Worm (Caenorhabditis elegans) whole organism, L1 larva: Measurements from ENCODE around the gene ins-35.

ENCODE experiments used
- C04F5.9 ChIP-seq: sonication (generic microtip); optimal IDR thresholded peaks from 2 replicates; lab custom pipeline; 2016; ENCODE audit warnings: missing genetic modification characterization, missing compliant biosample characterization
- C16A3.4 ChIP-seq: fragments of 150-350 bp; optimal IDR thresholded peaks from 2 replicates; lab custom pipeline; 2014; ENCODE audit warnings: missing biosample characterization, missing genetic modification characterization
- C34B4.2 ChIP-seq: sonication (generic microtip); optimal IDR thresholded peaks from 2 replicates; lab custom pipeline; 2017; ENCODE audit warnings: mild to moderate bottlenecking, missing genetic modification characterization, missing compliant biosample characterization
- F16B12.6 ChIP-seq: fragments of 150-350 bp; optimal IDR thresholded peaks from 2 replicates; lab custom pipeline; 2014; ENCODE audit warnings: missing biosample characterization, missing genetic modification characterization
- ama-1 ChIP-seq: fragments of 150-350 bp; optimal IDR thresholded peaks from 2 replicates; lab custom pipeline; 2014
- ceh-63 ChIP-seq: fragments of 200-800 bp; sonication (Bioruptor generic); optimal IDR thresholded peaks from 2 replicates; lab custom pipeline; 2018; ENCODE audit warnings: mild to moderate bottlenecking, missing genetic modification characterization, missing compliant biosample characterization
- ceh-82 ChIP-seq, 3 experiments: fragments of 150-350 bp in 1 of 3; sonication (generic microtip) in 2 of 3; optimal IDR thresholded peaks; 2 replicates each; lab custom pipeline; 2014 to 2017; ENCODE audit warnings: missing biosample characterization in 3 of 3, missing genetic modification characterization in 3 of 3
- ceh-88 ChIP-seq: fragments of 200-800 bp; sonication (Bioruptor generic); IDR thresholded peaks from 2 replicates; pipeline ENCODE4 v1.3.6; 2022; ENCODE audit warnings: missing genetic modification characterization, missing compliant biosample characterization
- ces-1 ChIP-seq: fragments of 150-350 bp; optimal IDR thresholded peaks from 2 replicates; lab custom pipeline; 2014; ENCODE audit warnings: missing biosample characterization, missing genetic modification reagents, missing genetic modification characterization
- dpl-1 ChIP-seq, 3 experiments: fragments of 150-350 bp in 2 of 3; sonication (generic microtip) in 1 of 3; optimal IDR thresholded peaks; 2 replicates each; lab custom pipeline; 2014 to 2017; ENCODE audit warnings: missing biosample characterization in 3 of 3, missing genetic modification characterization in 3 of 3, missing genetic modification reagents in 3 of 3
- dsc-1 ChIP-seq: sonication (generic microtip); optimal IDR thresholded peaks from 2 replicates; lab custom pipeline; 2016; ENCODE audit warnings: mild to moderate bottlenecking, missing genetic modification characterization, missing compliant biosample characterization
- efl-1 ChIP-seq, 4 experiments: fragments of 150-350 bp; optimal IDR thresholded peaks in 3 of 4; peaks in 1 of 4; 1 replicate in 1 of 4; 2 replicates in 3 of 4; lab custom pipeline; 2014; ENCODE audit warnings: missing biosample characterization in 2 of 4, missing genetic modification characterization in 2 of 4, missing genetic modification reagents in 2 of 4
- egl-27 ChIP-seq, 2 experiments: fragments of 150-350 bp in 1 of 2; sonication (generic microtip); optimal IDR thresholded peaks; 3 replicates each; lab custom pipeline; 2017 to 2018; ENCODE audit warnings: missing biosample characterization in 2 of 2, missing genetic modification characterization in 2 of 2, missing genetic modification reagents in 2 of 2
- elt-2 ChIP-seq: sonication (generic microtip); optimal IDR thresholded peaks from 2 replicates; lab custom pipeline; 2016; ENCODE audit warnings: missing genetic modification characterization, mild to moderate bottlenecking, inconsistent platforms, missing compliant biosample characterization, missing genetic modification reagents
- fkh-4 ChIP-seq: sonication (generic microtip); optimal IDR thresholded peaks from 2 replicates; lab custom pipeline; 2016; ENCODE audit warnings: missing compliant biosample characterization, missing genetic modification characterization, borderline replicate concordance
- fkh-8 ChIP-seq: sonication (generic microtip); optimal IDR thresholded peaks from 2 replicates; lab custom pipeline; 2016; ENCODE audit warnings: mild to moderate bottlenecking, missing genetic modification characterization, missing compliant biosample characterization
- hlh-4 ChIP-seq: sonication (generic microtip); optimal IDR thresholded peaks from 2 replicates; lab custom pipeline; 2016; ENCODE audit warnings: mild to moderate bottlenecking, missing genetic modification characterization, missing compliant biosample characterization
- hpl-2 ChIP-seq: fragments of 150-350 bp; optimal IDR thresholded peaks from 2 replicates; lab custom pipeline; 2014; ENCODE audit warnings: missing biosample characterization, missing genetic modification reagents, missing genetic modification characterization
- isw-1 ChIP-seq: fragments of 200-800 bp; sonication (Bioruptor generic); IDR thresholded peaks from 2 replicates; pipeline ENCODE4 v1.3.6; 2022; ENCODE audit warnings: missing genetic modification characterization, missing compliant biosample characterization
- lin-39 ChIP-seq: fragments of 150-350 bp; optimal IDR thresholded peaks from 2 replicates; lab custom pipeline; 2014; ENCODE audit warnings: missing biosample characterization, missing genetic modification reagents, missing genetic modification characterization
- lir-3 ChIP-seq: sonication (generic microtip); optimal IDR thresholded peaks from 2 replicates; lab custom pipeline; 2016; ENCODE audit warnings: mild to moderate bottlenecking, missing genetic modification characterization, moderate library complexity, missing compliant biosample characterization; ENCODE audit not compliant: poor library complexity
- lsy-2 ChIP-seq, 2 experiments: fragments of 150-350 bp; optimal IDR thresholded peaks; 2 replicates each; lab custom pipeline; 2014; ENCODE audit warnings: missing biosample characterization in 2 of 2, missing genetic modification characterization in 2 of 2
- mab-9 ChIP-seq: fragments of 200-800 bp; sonication (Bioruptor generic); IDR thresholded peaks from 2 replicates; pipeline ENCODE4 v1.3.6; 2022; ENCODE audit warnings: missing genetic modification reagents, missing genetic modification characterization, missing compliant biosample characterization
- mep-1 ChIP-seq: fragments of 150-350 bp; optimal IDR thresholded peaks from 2 replicates; lab custom pipeline; 2014; ENCODE audit warnings: missing biosample characterization, missing genetic modification characterization
- nhr-11 ChIP-seq: fragments of 150-350 bp; optimal IDR thresholded peaks from 2 replicates; lab custom pipeline; 2014; ENCODE audit warnings: missing biosample characterization, missing genetic modification characterization
- nhr-19 ChIP-seq: fragments of 200-800 bp; sonication (Bioruptor generic); conservative IDR thresholded peaks from 2 replicates; pipeline ENCODE4 v1.3.6; 2022; ENCODE audit warnings: missing genetic modification characterization, missing compliant biosample characterization
- nhr-20 ChIP-seq: sonication (generic microtip); optimal IDR thresholded peaks from 2 replicates; lab custom pipeline; 2016; ENCODE audit warnings: mild to moderate bottlenecking, missing genetic modification characterization, missing compliant biosample characterization
- nhr-71 ChIP-seq: sonication (generic microtip); optimal IDR thresholded peaks from 2 replicates; lab custom pipeline; 2016; ENCODE audit warnings: mild to moderate bottlenecking, missing genetic modification characterization, moderate library complexity, missing compliant biosample characterization
- nhr-90 ChIP-seq: sonication (generic microtip); optimal IDR thresholded peaks from 2 replicates; lab custom pipeline; 2016; ENCODE audit warnings: mild to moderate bottlenecking, missing genetic modification characterization, missing compliant biosample characterization; ENCODE audit not compliant: poor library complexity
- pax-3 ChIP-seq: fragments of 200-800 bp; sonication (Bioruptor generic); optimal IDR thresholded peaks from 2 replicates; lab custom pipeline; 2018; ENCODE audit warnings: mild to moderate bottlenecking, missing genetic modification characterization, moderate library complexity, missing compliant biosample characterization
- snu-23 ChIP-seq: sonication (generic microtip); optimal IDR thresholded peaks from 2 replicates; lab custom pipeline; 2016; ENCODE audit warnings: missing genetic modification characterization, missing compliant biosample characterization
- sup-37 ChIP-seq: fragments of 200-800 bp; sonication (Bioruptor generic); optimal IDR thresholded peaks from 2 replicates; lab custom pipeline; 2018; ENCODE audit warnings: mild to moderate bottlenecking, missing genetic modification characterization, missing compliant biosample characterization
- tbx-2 ChIP-seq: sonication (generic microtip); optimal IDR thresholded peaks from 2 replicates; lab custom pipeline; 2016; ENCODE audit warnings: missing genetic modification characterization, missing compliant biosample characterization
- unc-130 ChIP-seq: fragments of 150-350 bp; optimal IDR thresholded peaks from 2 replicates; lab custom pipeline; 2017; ENCODE audit warnings: missing biosample characterization, missing genetic modification characterization, inconsistent platforms
- unc-30 ChIP-seq: sonication (generic microtip); optimal IDR thresholded peaks from 2 replicates; lab custom pipeline; 2017; ENCODE audit warnings: missing biosample characterization, missing genetic modification characterization
- unc-62 ChIP-seq: fragments of 150-350 bp; optimal IDR thresholded peaks from 2 replicates; lab custom pipeline; 2014; ENCODE audit warnings: missing biosample characterization, missing genetic modification reagents, missing genetic modification characterization
- unc-98 ChIP-seq: fragments of 200-800 bp; sonication (Bioruptor generic); IDR thresholded peaks from 2 replicates; pipeline ENCODE4 v1.3.6; 2022; ENCODE audit warnings: missing genetic modification characterization, missing compliant biosample characterization
- ztf-11 ChIP-seq, 2 experiments: sonication (generic microtip); optimal IDR thresholded peaks; 2 replicates each; lab custom pipeline; 2016 to 2017; ENCODE audit warnings: missing genetic modification characterization in 2 of 2, missing biosample characterization in 1 of 2, missing compliant biosample characterization in 1 of 2

The ins-35 gene

ce11 chrV:20402842-20403241 is 27.5 kb downstream of the ins-35 start (continued):
- TF ChIP-seq C34B4.2 (tag; lab: Kevin White, UChicago) (no peak), ces-1 (GFP tag; lab: Kevin White, UChicago) (no peak), nhr-19 (GFP tag; lab: Robert Waterston, UW) (no peak), unc-62 (GFP tag; lab: Kevin White, UChicago) (no peak), egl-27 (tag; optimal IDR thresholded peaks at IDR 0.05; lab: Kevin White, UChicago) (no peak), hlh-4 (tag; lab: Kevin White, UChicago) (no peak), mep-1 (tag; lab: Kevin White, UChicago) (no peak), F16B12.6 (tag; lab: Kevin White, UChicago) (no peak), ceh-82 (tag; optimal IDR thresholded peaks at IDR 0.05; lab: Kevin White, UChicago) (no peak), C16A3.4 (tag; lab: Kevin White, UChicago) (no peak), nhr-90 (tag; lab: Kevin White, UChicago) (no peak), lir-3 (no peak), C04F5.9 (tag; lab: Kevin White, UChicago) (no peak), mab-9 (no peak), snu-23 (GFP tag; lab: Kevin White, UChicago) (no peak), nhr-20 (tag; lab: Kevin White, UChicago) (no peak), unc-130 (tag; lab: Kevin White, UChicago) (no peak), fkh-4 (tag; lab: Kevin White, UChicago) (no peak), lsy-2 (tag; optimal IDR thresholded peaks at IDR 0.05; lab: Kevin White, UChicago) (peak in 1 of 2 experiments; percentile 15), ceh-63 (no peak), unc-98 (GFP tag; lab: Robert Waterston, UW) (no peak), ama-1 (lab: Kevin White, UChicago) (no peak), tbx-2 (no peak), nhr-71 (tag; lab: Kevin White, UChicago) (peak; percentile 86), dpl-1 (GFP tag; optimal IDR thresholded peaks at IDR 0.05; lab: Kevin White, UChicago) (no peak), nhr-11 (tag; lab: Kevin White, UChicago) (peak; percentile 59), sup-37 (GFP tag; lab: Kevin White, UChicago) (no peak), ceh-88 (no peak), dsc-1 (no peak), unc-30 (tag; lab: Kevin White, UChicago) (no peak)

DNA sequence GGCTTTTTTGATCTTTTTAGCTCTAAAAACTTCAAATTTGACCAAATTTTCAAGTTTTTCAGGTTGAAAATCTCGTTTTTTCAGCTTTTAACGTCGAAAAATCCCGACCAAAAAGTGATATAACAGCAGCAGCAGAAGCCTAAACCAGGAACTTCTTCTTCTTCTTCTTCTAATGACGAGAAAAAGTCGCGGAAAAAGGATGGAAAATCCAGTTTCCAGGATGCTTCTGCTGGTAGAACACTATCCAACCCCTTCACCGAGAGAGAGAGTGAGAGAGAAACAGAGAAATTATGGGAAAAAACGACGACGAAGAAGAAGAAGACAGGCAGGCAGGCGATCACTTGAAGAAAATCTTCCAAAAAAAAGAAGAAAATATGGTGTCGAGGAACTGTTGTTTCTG is 31.5 kb downstream of the ins-35 start:
- TF ChIP-seq efl-1 (optimal IDR thresholded peaks at IDR 0.05; lab: Kevin White, UChicago) (no peak), efl-1 (GFP tag; optimal IDR thresholded peaks at IDR 0.05 in 1 of 2; lab: Kevin White, UChicago) (peak in 1 of 2 experiments; percentile 63), tbx-2 (no peak), ztf-11 (tag; optimal IDR thresholded peaks at IDR 0.05; lab: Kevin White, UChicago) (no peak)

ce11 chrV:20409016-20409415 is 33.7 kb downstream of the ins-35 start:
- no peak for TF ChIP-seq hpl-2
- no peak for TF ChIP-seq pax-3
- no peak for TF ChIP-seq fkh-8 (tag; lab: Kevin White, UChicago)
- TF ChIP-seq mep-1 (tag; lab: Kevin White, UChicago): no peak
- no peak for TF ChIP-seq nhr-71 (tag; lab: Kevin White, UChicago)
- no peak for TF ChIP-seq lin-39 (tag; lab: Kevin White, UChicago)
- no peak for TF ChIP-seq unc-130 (tag; lab: Kevin White, UChicago)
- TF ChIP-seq, all 84 proteins: peak for 0

ce11 chrV:20410285-20410684 is 34.9 kb downstream of the ins-35 start:
- TF ChIP-seq elt-2 (tag; lab: Kevin White, UChicago): no peak
- TF ChIP-seq efl-1 (optimal IDR thresholded peaks at IDR 0.05; lab: Kevin White, UChicago): no peak
- TF ChIP-seq efl-1 (GFP tag; optimal IDR thresholded peaks at IDR 0.05 in 1 of 2; lab: Kevin White, UChicago): peak in 1 of 2 experiments; percentile 86
- TF ChIP-seq isw-1 (GFP tag; lab: Robert Waterston, UW): no peak
